Worm (Caenorhabditis elegans) whole organism, late embryonic: Measurements from ENCODE around the gene srx-113.

Source experiments
- C08G9.2 ChIP-seq: sonication (generic microtip); optimal IDR thresholded peaks from 2 replicates; lab custom pipeline; 2016; ENCODE audit warnings: mild to moderate bottlenecking, missing genetic modification characterization, moderate library complexity, missing compliant biosample characterization
- K02D7.2 ChIP-seq: sonication (generic microtip); optimal IDR thresholded peaks from 2 replicates; lab custom pipeline; 2017; ENCODE audit warnings: mild to moderate bottlenecking, missing genetic modification characterization, missing compliant biosample characterization
- K09A11.1 ChIP-seq: sonication (generic microtip); optimal IDR thresholded peaks from 2 replicates; lab custom pipeline; 2017; ENCODE audit warnings: antibody characterized with exemption, mild to moderate bottlenecking, missing genetic modification characterization, missing compliant biosample characterization; ENCODE audit not compliant: insufficient read depth
- T23F11.4 ChIP-seq: fragments of 200-800 bp; sonication (Bioruptor generic); optimal IDR thresholded peaks from 2 replicates; lab custom pipeline; 2018; ENCODE audit warnings: mild to moderate bottlenecking, missing genetic modification characterization, missing compliant biosample characterization
- ahr-1 ChIP-seq: sonication (generic microtip); optimal IDR thresholded peaks from 2 replicates; lab custom pipeline; 2016; ENCODE audit warnings: missing genetic modification characterization, missing compliant biosample characterization
- ceh-14 ChIP-seq: sonication (generic microtip); optimal IDR thresholded peaks from 2 replicates; lab custom pipeline; 2016; ENCODE audit warnings: missing genotype, missing genetic modification characterization, missing compliant biosample characterization
- ceh-22 ChIP-seq: sonication (generic microtip); optimal IDR thresholded peaks from 2 replicates; lab custom pipeline; 2017; ENCODE audit warnings: missing biosample characterization, missing genetic modification characterization
- ceh-24 ChIP-seq: sonication (generic microtip); optimal IDR thresholded peaks from 2 replicates; lab custom pipeline; 2016; ENCODE audit warnings: mild to moderate bottlenecking, missing genetic modification characterization, missing compliant biosample characterization
- ceh-30 ChIP-seq: fragments of 150-350 bp; optimal IDR thresholded peaks from 2 replicates; lab custom pipeline; 2014; ENCODE audit warnings: missing biosample characterization, missing genetic modification characterization
- ceh-31 ChIP-seq: sonication (generic microtip); optimal IDR thresholded peaks from 2 replicates; lab custom pipeline; 2016; ENCODE audit warnings: missing genetic modification characterization, missing compliant biosample characterization
- ceh-45 ChIP-seq: fragments of 200-800 bp; sonication (Bioruptor generic); IDR thresholded peaks from 2 replicates; pipeline ENCODE4 v1.3.6; 2022; ENCODE audit warnings: missing genetic modification reagents, missing genetic modification characterization, missing compliant biosample characterization
- ceh-48 ChIP-seq: sonication (generic microtip); optimal IDR thresholded peaks from 2 replicates; lab custom pipeline; 2016; ENCODE audit warnings: missing genetic modification characterization, inconsistent platforms, missing compliant biosample characterization
- ceh-6 ChIP-seq: fragments of 200-800 bp; sonication (Bioruptor generic); optimal IDR thresholded peaks from 2 replicates; lab custom pipeline; 2018; ENCODE audit warnings: mild to moderate bottlenecking, missing genetic modification characterization, missing compliant biosample characterization
- dmd-4 ChIP-seq: sonication (generic microtip); optimal IDR thresholded peaks from 2 replicates; lab custom pipeline; 2016; ENCODE audit warnings: borderline replicate concordance, missing genetic modification characterization, missing compliant biosample characterization
- dve-1 ChIP-seq: sonication (generic microtip); optimal IDR thresholded peaks from 2 replicates; lab custom pipeline; 2017; ENCODE audit warnings: antibody characterized with exemption, mild to moderate bottlenecking, missing genetic modification characterization, missing compliant biosample characterization
- elt-2 ChIP-seq: sonication (generic microtip); optimal IDR thresholded peaks from 2 replicates; lab custom pipeline; 2016; ENCODE audit warnings: missing genetic modification reagents, missing genetic modification characterization, missing compliant biosample characterization
- eyg-1 ChIP-seq: sonication (generic microtip); optimal IDR thresholded peaks from 2 replicates; lab custom pipeline; 2016; ENCODE audit warnings: missing genotype, missing genetic modification characterization, missing compliant biosample characterization
- fax-1 ChIP-seq: sonication (generic microtip); optimal IDR thresholded peaks from 2 replicates; lab custom pipeline; 2016; ENCODE audit warnings: missing genotype, missing genetic modification characterization, missing compliant biosample characterization
- hlh-15 ChIP-seq: sonication (generic microtip); optimal IDR thresholded peaks from 2 replicates; lab custom pipeline; 2016; ENCODE audit warnings: missing genetic modification characterization, missing compliant biosample characterization
- hlh-30 ChIP-seq: sonication (generic microtip); optimal IDR thresholded peaks from 2 replicates; lab custom pipeline; 2017; ENCODE audit warnings: antibody characterized with exemption, missing genetic modification characterization, missing compliant biosample characterization; ENCODE audit not compliant: insufficient read depth
- hlh-8 ChIP-seq: sonication (generic microtip); optimal IDR thresholded peaks from 2 replicates; lab custom pipeline; 2016; ENCODE audit warnings: missing genotype, missing genetic modification characterization, missing compliant biosample characterization
- lim-6 ChIP-seq: sonication (generic microtip); optimal IDR thresholded peaks from 2 replicates; lab custom pipeline; 2016; ENCODE audit warnings: missing genetic modification characterization, missing compliant biosample characterization
- lin-11 ChIP-seq: fragments of 200-800 bp; sonication (Bioruptor generic); optimal IDR thresholded peaks from 2 replicates; lab custom pipeline; 2018; ENCODE audit warnings: mild to moderate bottlenecking, missing genetic modification characterization, missing compliant biosample characterization
- madf-2 ChIP-seq: sonication (generic microtip); optimal IDR thresholded peaks from 2 replicates; lab custom pipeline; 2017; ENCODE audit warnings: missing genetic modification characterization, missing compliant biosample characterization
- mec-3 ChIP-seq: sonication (generic microtip); optimal IDR thresholded peaks from 2 replicates; lab custom pipeline; 2016; ENCODE audit warnings: borderline replicate concordance, missing genetic modification characterization, missing compliant biosample characterization
- nfya-1 ChIP-seq: sonication (generic microtip); optimal IDR thresholded peaks from 2 replicates; lab custom pipeline; 2017; ENCODE audit warnings: missing genetic modification characterization, mild to moderate bottlenecking, missing compliant biosample characterization, antibody characterized with exemption, moderate library complexity
- nhr-11 ChIP-seq: fragments of 150-350 bp; optimal IDR thresholded peaks from 2 replicates; lab custom pipeline; 2014; ENCODE audit warnings: missing biosample characterization, missing genetic modification characterization
- nhr-232 ChIP-seq: sonication (generic microtip); optimal IDR thresholded peaks from 2 replicates; lab custom pipeline; 2016; ENCODE audit warnings: missing genetic modification characterization, missing compliant biosample characterization
- npax-4 ChIP-seq: sonication (generic microtip); optimal IDR thresholded peaks from 2 replicates; lab custom pipeline; 2016; ENCODE audit warnings: missing genetic modification characterization, missing compliant biosample characterization
- odd-2 ChIP-seq: sonication (generic microtip); optimal IDR thresholded peaks from 2 replicates; lab custom pipeline; 2017; ENCODE audit warnings: antibody characterized with exemption, mild to moderate bottlenecking, missing genetic modification characterization, missing compliant biosample characterization
- pag-3 ChIP-seq: sonication (generic microtip); optimal IDR thresholded peaks from 2 replicates; lab custom pipeline; 2016; ENCODE audit warnings: missing compliant biosample characterization, missing genetic modification characterization, borderline replicate concordance
- pat-9 ChIP-seq: fragments of 200-800 bp; sonication (Bioruptor generic); optimal IDR thresholded peaks from 2 replicates; lab custom pipeline; 2018; ENCODE audit warnings: mild to moderate bottlenecking, missing genetic modification characterization, moderate library complexity, missing compliant biosample characterization
- pha-4 ChIP-seq: fragments of 150-350 bp; optimal IDR thresholded peaks from 2 replicates; lab custom pipeline; 2018; ENCODE audit warnings: missing biosample characterization, missing genetic modification reagents, missing genetic modification characterization
- pqm-1 ChIP-seq: sonication (generic microtip); optimal IDR thresholded peaks from 2 replicates; lab custom pipeline; 2016; ENCODE audit warnings: missing genetic modification characterization, missing compliant biosample characterization
- ref-2 ChIP-seq: sonication (generic microtip); optimal IDR thresholded peaks from 2 replicates; lab custom pipeline; 2016; ENCODE audit warnings: missing genetic modification characterization, missing compliant biosample characterization
- rnt-1 ChIP-seq: sonication (generic microtip); optimal IDR thresholded peaks from 2 replicates; lab custom pipeline; 2016; ENCODE audit warnings: missing genetic modification characterization, missing compliant biosample characterization
- sox-2 ChIP-seq: fragments of 200-800 bp; sonication (Bioruptor generic); IDR thresholded peaks from 2 replicates; pipeline ENCODE4 v1.3.6; 2022; ENCODE audit warnings: missing genetic modification reagents, missing genetic modification characterization, missing compliant biosample characterization
- sox-4 ChIP-seq: sonication (generic microtip); optimal IDR thresholded peaks from 2 replicates; lab custom pipeline; 2017; ENCODE audit warnings: mild to moderate bottlenecking, missing genetic modification characterization, inconsistent platforms, missing compliant biosample characterization
- syd-9 ChIP-seq: sonication (generic microtip); optimal IDR thresholded peaks from 2 replicates; lab custom pipeline; 2016; ENCODE audit warnings: mild to moderate bottlenecking, missing genetic modification characterization, moderate library complexity, missing compliant biosample characterization
- tbx-7 ChIP-seq: sonication (generic microtip); optimal IDR thresholded peaks from 2 replicates; lab custom pipeline; 2016; ENCODE audit warnings: missing genotype, missing genetic modification characterization, missing compliant biosample characterization
- unc-3 ChIP-seq, 2 experiments: fragments of 200-800 bp in 1 of 2; sonication (Bioruptor generic) in 1 of 2; sonication (generic microtip) in 1 of 2; conservative IDR thresholded peaks in 1 of 2; optimal IDR thresholded peaks in 1 of 2; 2 replicates each; pipeline versions ENCODE4 v1.3.6 to Lab custom; 2016 to 2022; ENCODE audit warnings: missing compliant biosample characterization in 2 of 2, missing genetic modification characterization in 2 of 2, missing genetic modification reagents in 1 of 2
- unc-42 ChIP-seq: sonication (generic microtip); optimal IDR thresholded peaks from 2 replicates; lab custom pipeline; 2016; ENCODE audit warnings: missing genotype, missing genetic modification characterization, missing compliant biosample characterization
- unc-86 ChIP-seq: sonication (generic microtip); optimal IDR thresholded peaks from 2 replicates; lab custom pipeline; 2016; ENCODE audit warnings: missing genetic modification characterization, missing compliant biosample characterization
- ztf-16 ChIP-seq: sonication (generic microtip); optimal IDR thresholded peaks from 2 replicates; lab custom pipeline; 2017; ENCODE audit warnings: missing genetic modification characterization, missing compliant biosample characterization

The srx-113 gene

ce11 chrV:12596795-12597194 lies 35.2 kb downstream of the srx-113 start (continued):
- TF ChIP-seq sox-2 (no peak), ceh-45 (GFP tag; lab: Robert Waterston, UW) (no peak), dmd-4 (tag; lab: Kevin White, UChicago) (no peak), pqm-1 (tag; lab: Kevin White, UChicago) (no peak), K09A11.1 (tag; lab: Kevin White, UChicago) (no peak), ceh-30 (no peak), pat-9 (peak; percentile 42), lim-6 (tag; lab: Kevin White, UChicago) (no peak), sox-4 (tag; lab: Kevin White, UChicago) (peak; percentile 64), syd-9 (tag; lab: Kevin White, UChicago) (peak; percentile 63), hlh-15 (tag; lab: Kevin White, UChicago) (peak; percentile 33), lin-11 (tag; lab: Kevin White, UChicago) (peak; percentile 54), ceh-24 (no peak), pag-3 (no peak), ceh-6 (GFP tag; lab: Kevin White, UChicago) (peak; percentile 63), nhr-232 (peak; percentile 51), ahr-1 (tag; lab: Kevin White, UChicago) (no peak), fax-1 (tag; lab: Kevin White, UChicago) (peak; percentile 46), npax-4 (peak; percentile 23), ceh-48 (tag; lab: Kevin White, UChicago) (peak; percentile 66), madf-2 (tag; lab: Kevin White, UChicago) (peak; percentile 24), ref-2 (tag; lab: Kevin White, UChicago) (peak; percentile 70), elt-2 (tag; lab: Kevin White, UChicago) (peak; percentile 89), unc-86 (peak; percentile 37), hlh-8 (tag; lab: Kevin White, UChicago) (peak; percentile 31), dve-1 (tag; lab: Kevin White, UChicago) (peak; percentile 52)

ce11 chrV:12596196-12596595 lies 35.8 kb downstream of the srx-113 start, which contains the start of gene mma-1:
TSS of gene mma-1 (minus strand) at chrV:12596296.
- no peak for TF ChIP-seq unc-42 (tag; lab: Kevin White, UChicago)
- no peak for TF ChIP-seq dve-1 (tag; lab: Kevin White, UChicago)
- TF ChIP-seq hlh-30, result no peak
- TF ChIP-seq lin-11 (tag; lab: Kevin White, UChicago), result no peak
- TF ChIP-seq pat-9, result no peak
- TF ChIP-seq nhr-11, result no peak

- no peak for TF ChIP-seq unc-3 (GFP tag; conservative IDR thresholded peaks at IDR 0.05; lab: Robert Waterston, UW)
- TF ChIP-seq unc-3 (tag; optimal IDR thresholded peaks at IDR 0.05; lab: Kevin White, UChicago), result no peak
- TF ChIP-seq unc-42 (tag; lab: Kevin White, UChicago), result no peak
- no peak for TF ChIP-seq pha-4
- TF ChIP-seq ceh-30, result no peak
- no peak for TF ChIP-seq ceh-31 (tag; lab: Kevin White, UChicago)
- no peak for TF ChIP-seq pat-9
- TF ChIP-seq ceh-22 (tag; lab: Kevin White, UChicago), result no peak
- no peak for TF ChIP-seq tbx-7 (tag; lab: Kevin White, UChicago)
- TF ChIP-seq rnt-1 (tag; lab: Kevin White, UChicago), result no peak
- TF ChIP-seq sox-4 (tag; lab: Kevin White, UChicago), result no peak
- TF ChIP-seq nfya-1 (tag; lab: Kevin White, UChicago), result no peak
- no peak for TF ChIP-seq T23F11.4 (GFP tag; lab: Kevin White, UChicago)
- TF ChIP-seq C08G9.2 (tag; lab: Kevin White, UChicago), result no peak
- TF ChIP-seq K02D7.2, result no peak
- no peak for TF ChIP-seq eyg-1 (tag; lab: Kevin White, UChicago)
- TF ChIP-seq ztf-16 (tag; lab: Kevin White, UChicago), result no peak
- no peak for TF ChIP-seq mec-3 (tag; lab: Kevin White, UChicago)
- TF ChIP-seq ceh-14, result no peak
- TF ChIP-seq odd-2 (tag; lab: Kevin White, UChicago), result no peak
- TF ChIP-seq ceh-6 (GFP tag; lab: Kevin White, UChicago), result no peak
- TF ChIP-seq, all 69 proteins: peak for 0
Observed at ce11 chrV:12592379-12592778, 39.6 kb downstream of the srx-113 start, which contains the start of gene C14C10.2. TSS of gene C14C10.2 (minus strand) at chrV:12592479.
